Worm (Caenorhabditis elegans) whole organism, midembryonic: Measurements from ENCODE around the gene Y58A7A.5.

Source experiments
- flt-1 ChIP-seq: fragments of 200-800 bp; sonication (Bioruptor generic); IDR thresholded peaks from 2 replicates; pipeline ENCODE4 v1.3.6; 2022; ENCODE audit warnings: missing genetic modification characterization, missing compliant biosample characterization
- med-1 ChIP-seq: sonication (generic microtip); optimal IDR thresholded peaks from 2 replicates; lab custom pipeline; 2017; ENCODE audit warnings: missing genetic modification characterization, mild to moderate bottlenecking, missing compliant biosample characterization, antibody characterized with exemption, missing genetic modification reagents; ENCODE audit not compliant: insufficient read depth
- ref-1 ChIP-seq: fragments of 200-800 bp; sonication (Bioruptor generic); conservative IDR thresholded peaks from 2 replicates; pipeline ENCODE4 v1.3.6; 2022; ENCODE audit warnings: missing genetic modification reagents, missing genetic modification characterization, missing compliant biosample characterization
- tab-1 ChIP-seq: fragments of 200-800 bp; sonication (Bioruptor generic); IDR thresholded peaks from 2 replicates; pipeline ENCODE4 v1.3.6; 2022; ENCODE audit warnings: missing genetic modification characterization, missing compliant biosample characterization

ce11 chrV:5046103-5046502, 40.7 kb downstream of the Y58A7A.5 start, which contains the start of gene exc-14:
- TF ChIP-seq flt-1 (no peak), med-1 (no peak), ref-1 (GFP tag; lab: Robert Waterston, UW) (no peak), tab-1 (GFP tag; lab: Robert Waterston, UW) (no peak)
